Worm (Caenorhabditis elegans) whole organism, L3 larva: Measurements from ENCODE around the gene srab-22.

ENCODE experiments used
- elt-1 ChIP-seq: fragments of 150-350 bp; optimal IDR thresholded peaks from 2 replicates; lab custom pipeline; 2014; ENCODE audit warnings: missing biosample characterization, missing genetic modification characterization
- elt-2 ChIP-seq: sonication (generic microtip); optimal IDR thresholded peaks from 2 replicates; lab custom pipeline; 2016; ENCODE audit warnings: missing genetic modification reagents, mild to moderate bottlenecking, missing genetic modification characterization, missing compliant biosample characterization
- nhr-11 ChIP-seq: fragments of 150-350 bp; optimal IDR thresholded peaks from 2 replicates; lab custom pipeline; 2014; ENCODE audit warnings: missing biosample characterization, missing genetic modification characterization
- nhr-12 ChIP-seq: fragments of 150-350 bp; optimal IDR thresholded peaks from 2 replicates; lab custom pipeline; 2014; ENCODE audit warnings: missing biosample characterization, missing genetic modification characterization
- nhr-28 ChIP-seq: fragments of 150-350 bp; optimal IDR thresholded peaks from 2 replicates; lab custom pipeline; 2014; ENCODE audit warnings: missing biosample characterization, missing genetic modification characterization
- unc-62 ChIP-seq: fragments of 150-350 bp; sonication (generic microtip); optimal IDR thresholded peaks from 4 replicates; lab custom pipeline; 2014; ENCODE audit warnings: missing biosample characterization, missing genetic modification reagents, missing genetic modification characterization
- ztf-11 ChIP-seq: fragments of 150-350 bp; optimal IDR thresholded peaks from 2 replicates; lab custom pipeline; 2014; ENCODE audit warnings: missing biosample characterization, missing genetic modification characterization

DNA sequence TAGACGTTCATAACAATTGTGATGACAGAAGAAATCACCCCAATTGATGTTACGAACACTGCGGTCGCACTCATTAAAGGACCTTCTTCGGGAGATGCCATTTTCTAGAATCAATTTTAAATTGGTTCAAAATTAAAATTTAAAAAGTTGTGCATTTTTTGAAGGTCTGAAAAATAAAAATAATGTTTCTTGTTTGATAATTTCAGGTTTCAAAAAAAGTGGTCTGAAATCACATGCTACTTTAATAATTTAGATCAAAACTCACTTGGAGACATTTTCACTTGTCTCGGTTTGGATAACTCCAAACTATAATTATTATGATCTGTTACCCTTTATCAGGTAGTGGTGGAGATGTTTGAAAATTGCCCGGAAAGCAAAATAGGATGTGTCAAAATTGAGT is 49.2 kb upstream of the srab-22 start, which contains the start of gene srbc-2:
- no peak for TF ChIP-seq elt-1 (tag; lab: Kevin White, UChicago)
- TF ChIP-seq ztf-11 (tag; lab: Kevin White, UChicago) = no peak
- no peak for TF ChIP-seq nhr-12 (tag; lab: Kevin White, UChicago)
- TF ChIP-seq nhr-11 (tag; lab: Kevin White, UChicago) = no peak
- no peak for TF ChIP-seq nhr-28 (tag; lab: Kevin White, UChicago)
- TF ChIP-seq elt-2 (tag; lab: Kevin White, UChicago) = no peak
- TF ChIP-seq unc-62 (GFP tag; lab: Kevin White, UChicago) = no peak
